Fruit fly (Drosophila melanogaster) whole organism, embryonic: ENCODE data around the gene CG46460.

Source experiments
- Atf6 ChIP-seq: fragments of 200-800 bp; sonication (Bioruptor generic); IDR thresholded peaks from 2 replicates; pipeline ENCODE4 v1.3.6; 2022; ENCODE audit warnings: missing biosample characterization, missing genetic modification characterization
- BEAF-32 ChIP-seq: fragments of 200-800 bp; sonication (Bioruptor generic); optimal IDR thresholded peaks from 3 replicates; lab custom pipeline; 2017; ENCODE audit warnings: missing biosample characterization, missing genetic modification characterization, mild to moderate bottlenecking, moderate library complexity, missing genetic modification reagents
- CG10147 ChIP-seq: fragments of 200-800 bp; sonication (Bioruptor generic); optimal IDR thresholded peaks from 2 replicates; lab custom pipeline; 2019; ENCODE audit warnings: missing biosample characterization, mild to moderate bottlenecking, missing genetic modification characterization, moderate library complexity
- CG10654 ChIP-seq: fragments of 200-800 bp; sonication (Bioruptor generic); optimal IDR thresholded peaks from 2 replicates; lab custom pipeline; 2016; ENCODE audit warnings: missing biosample characterization, missing genetic modification characterization
- CG11723 ChIP-seq: fragments of 200-800 bp; sonication (Bioruptor generic); optimal IDR thresholded peaks from 2 replicates; lab custom pipeline; 2017; ENCODE audit warnings: missing biosample characterization, mild to moderate bottlenecking, missing genetic modification characterization
- CG12104 ChIP-seq: fragments of 200-800 bp; sonication (Bioruptor generic); optimal IDR thresholded peaks from 3 replicates; lab custom pipeline; 2016; ENCODE audit warnings: missing biosample characterization, missing genetic modification characterization
- CG13894 ChIP-seq: fragments of 200-800 bp; sonication (Bioruptor generic); optimal IDR thresholded peaks from 3 replicates; lab custom pipeline; 2018; ENCODE audit warnings: missing biosample characterization, mild to moderate bottlenecking, missing genetic modification characterization, moderate library complexity
- CG14860 ChIP-seq: fragments of 200-800 bp; sonication (Bioruptor generic); IDR thresholded peaks from 3 replicates; pipeline ENCODE4 v1.3.6; 2022; ENCODE audit warnings: missing biosample characterization, missing genetic modification characterization; ENCODE audit not compliant: partially characterized antibody
- CG1602 ChIP-seq: fragments of 200-800 bp; sonication (Bioruptor generic); optimal IDR thresholded peaks from 3 replicates; lab custom pipeline; 2016; ENCODE audit warnings: missing biosample characterization, missing genetic modification characterization
- CG2116 ChIP-seq: fragments of 200-800 bp; sonication (Bioruptor generic); optimal IDR thresholded peaks from 3 replicates; lab custom pipeline; 2018; ENCODE audit warnings: missing biosample characterization, mild to moderate bottlenecking, missing genetic modification characterization
- CG2120 ChIP-seq: fragments of 200-800 bp; sonication (Bioruptor generic); optimal IDR thresholded peaks from 3 replicates; lab custom pipeline; 2016; ENCODE audit warnings: missing biosample characterization, missing genetic modification characterization
- CG31365 ChIP-seq: fragments of 200-800 bp; sonication (Bioruptor generic); optimal IDR thresholded peaks from 2 replicates; lab custom pipeline; 2018; ENCODE audit warnings: missing biosample characterization, mild to moderate bottlenecking, missing genetic modification characterization
- CG31388 ChIP-seq: fragments of 200-800 bp; sonication (Bioruptor generic); optimal IDR thresholded peaks from 2 replicates; lab custom pipeline; 2016; ENCODE audit warnings: missing biosample characterization, missing genetic modification characterization
- CG32767 ChIP-seq: fragments of 200-800 bp; sonication (Bioruptor generic); IDR thresholded peaks from 2 replicates; pipeline ENCODE4 v1.3.6; 2022; ENCODE audit warnings: missing biosample characterization, missing genetic modification characterization
- CG3838 ChIP-seq: fragments of 200-800 bp; sonication (Bioruptor generic); optimal IDR thresholded peaks from 3 replicates; lab custom pipeline; 2016; ENCODE audit warnings: missing biosample characterization, missing genetic modification characterization
- CG6654 ChIP-seq: fragments of 200-800 bp; sonication (Bioruptor generic); optimal IDR thresholded peaks from 2 replicates; lab custom pipeline; 2017; ENCODE audit warnings: missing biosample characterization, mild to moderate bottlenecking, missing genetic modification characterization
- CG7786 ChIP-seq: fragments of 200-800 bp; sonication (Bioruptor generic); optimal IDR thresholded peaks from 2 replicates; lab custom pipeline; 2016; ENCODE audit warnings: missing biosample characterization, missing genetic modification characterization
- CG7928 ChIP-seq: fragments of 200-800 bp; sonication (Bioruptor generic); optimal IDR thresholded peaks from 2 replicates; lab custom pipeline; 2017; ENCODE audit warnings: missing biosample characterization, mild to moderate bottlenecking, missing genetic modification characterization
- CG8765 ChIP-seq: fragments of 200-800 bp; sonication (Bioruptor generic); IDR thresholded peaks from 2 replicates; pipeline ENCODE4 v1.3.6; 2022; ENCODE audit warnings: missing biosample characterization, missing genetic modification characterization
- CG9817 ChIP-seq: fragments of 200-800 bp; sonication (Bioruptor generic); optimal IDR thresholded peaks from 2 replicates; lab custom pipeline; 2018; ENCODE audit warnings: missing biosample characterization, mild to moderate bottlenecking, missing genetic modification characterization, moderate library complexity
- D19A ChIP-seq: fragments of 200-800 bp; optimal IDR thresholded peaks from 3 replicates; lab custom pipeline; 2019; ENCODE audit warnings: missing biosample characterization, mild to moderate bottlenecking, missing genetic modification characterization, moderate library complexity
- Dfd ChIP-seq, 2 experiments: fragments of >200 bp; optimal IDR thresholded peaks; 2 replicates each; lab custom pipeline; 2017; ENCODE audit warnings: missing biosample characterization in 2 of 2, missing genetic modification characterization in 2 of 2
- Elba2 ChIP-seq: fragments of 200-800 bp; sonication (Bioruptor generic); optimal IDR thresholded peaks from 3 replicates; lab custom pipeline; 2016; ENCODE audit warnings: missing biosample characterization, missing genetic modification characterization
- Fer1 ChIP-seq: fragments of 200-800 bp; sonication (Bioruptor generic); optimal IDR thresholded peaks from 2 replicates; lab custom pipeline; 2017; ENCODE audit warnings: missing biosample characterization, mild to moderate bottlenecking, missing genetic modification characterization
- Hr78 ChIP-seq, 2 experiments: fragments of 200-800 bp in 1 of 2; fragments of >200 bp in 1 of 2; sonication (Bioruptor generic) in 1 of 2; optimal IDR thresholded peaks; 2 replicates each; lab custom pipeline; 2017 to 2019; ENCODE audit warnings: missing biosample characterization in 2 of 2, missing genetic modification characterization in 2 of 2, mild to moderate bottlenecking in 1 of 2, moderate library complexity in 1 of 2
- Jarid2 ChIP-seq: fragments of 200-800 bp; sonication (Bioruptor generic); optimal IDR thresholded peaks from 3 replicates; lab custom pipeline; 2017; ENCODE audit warnings: mild to moderate bottlenecking, missing biosample characterization, missing genetic modification reagents, missing genetic modification characterization
- NfI ChIP-seq: fragments of 200-800 bp; sonication (Bioruptor generic); optimal IDR thresholded peaks from 3 replicates; lab custom pipeline; 2018; ENCODE audit warnings: missing biosample characterization, mild to moderate bottlenecking, missing genetic modification characterization, moderate library complexity
- Poxn ChIP-seq: fragments of 200-800 bp; sonication (Bioruptor generic); IDR thresholded peaks from 2 replicates; pipeline ENCODE4 v1.3.6; 2022; ENCODE audit warnings: missing biosample characterization, missing genetic modification characterization
- ash1 ChIP-seq: fragments of 200-800 bp; sonication (Bioruptor generic); optimal IDR thresholded peaks from 2 replicates; lab custom pipeline; 2018; ENCODE audit warnings: missing biosample characterization, mild to moderate bottlenecking, missing genetic modification characterization
- bowl ChIP-seq: fragments of 200-800 bp; sonication (Bioruptor generic); IDR thresholded peaks from 2 replicates; pipeline ENCODE4 v1.3.6; 2022; ENCODE audit warnings: missing biosample characterization, missing genetic modification characterization
- bsh ChIP-seq, 2 experiments: fragments of 200-800 bp; sonication (Bioruptor generic); optimal IDR thresholded peaks; 2 replicates each; lab custom pipeline; 2017 to 2018; ENCODE audit warnings: mild to moderate bottlenecking in 2 of 2, missing biosample characterization in 2 of 2, missing genetic modification characterization in 2 of 2, moderate library complexity in 1 of 2
- cg ChIP-seq: fragments of 200-800 bp; sonication (Bioruptor generic); optimal IDR thresholded peaks from 3 replicates; lab custom pipeline; 2019; ENCODE audit warnings: missing biosample characterization, mild to moderate bottlenecking, missing genetic modification characterization, moderate library complexity
- crol ChIP-seq: fragments of 200-800 bp; sonication (Bioruptor generic); IDR thresholded peaks from 2 replicates; pipeline ENCODE4 v1.3.6; 2022; ENCODE audit warnings: missing biosample characterization, missing genetic modification characterization
- cwo ChIP-seq: fragments of 200-800 bp; sonication (Bioruptor generic); optimal IDR thresholded peaks from 3 replicates; lab custom pipeline; 2017; ENCODE audit warnings: missing biosample characterization, missing genetic modification characterization, mild to moderate bottlenecking, moderate library complexity, missing genetic modification reagents
- ems ChIP-seq: fragments of 200-800 bp; sonication (Bioruptor generic); optimal IDR thresholded peaks from 3 replicates; lab custom pipeline; 2016; ENCODE audit warnings: missing biosample characterization, missing genetic modification characterization
- eyg ChIP-seq: fragments of 200-800 bp; sonication (Bioruptor generic); optimal IDR thresholded peaks from 3 replicates; lab custom pipeline; 2016; ENCODE audit warnings: missing biosample characterization, missing genetic modification characterization
- ftz-f1 ChIP-seq: fragments of 200-800 bp; sonication (Bioruptor generic); optimal IDR thresholded peaks from 2 replicates; lab custom pipeline; 2016; ENCODE audit warnings: missing biosample characterization, missing genetic modification characterization
- grau ChIP-seq: fragments of 200-800 bp; optimal IDR thresholded peaks from 3 replicates; lab custom pipeline; 2019; ENCODE audit warnings: missing biosample characterization, mild to moderate bottlenecking, missing genetic modification characterization, moderate library complexity
- hbn ChIP-seq: fragments of 200-800 bp; sonication (Bioruptor generic); IDR thresholded peaks from 2 replicates; pipeline ENCODE4 v1.3.6; 2022; ENCODE audit warnings: missing biosample characterization, missing genetic modification characterization; ENCODE audit not compliant: partially characterized antibody
- ken ChIP-seq: fragments of 200-800 bp; sonication (Bioruptor generic); IDR thresholded peaks from 3 replicates; pipeline ENCODE4 v1.3.6; 2022; ENCODE audit warnings: missing biosample characterization, missing genetic modification characterization
- pita ChIP-seq: fragments of 200-800 bp; sonication (Bioruptor generic); optimal IDR thresholded peaks from 2 replicates; lab custom pipeline; 2017; ENCODE audit warnings: missing biosample characterization, mild to moderate bottlenecking, missing genetic modification characterization
- repo ChIP-seq: fragments of 200-800 bp; sonication (Bioruptor generic); optimal IDR thresholded peaks from 2 replicates; lab custom pipeline; 2016; ENCODE audit warnings: missing biosample characterization, missing genetic modification characterization
- rib ChIP-seq: fragments of 200-800 bp; sonication (Bioruptor generic); IDR thresholded peaks from 2 replicates; pipeline ENCODE4 v1.3.6; 2022; ENCODE audit warnings: missing biosample characterization, missing genetic modification characterization
- row ChIP-seq: fragments of 200-800 bp; sonication (Bioruptor generic); IDR thresholded peaks from 3 replicates; pipeline ENCODE4 v1.3.6; 2022; ENCODE audit warnings: missing biosample characterization, missing genetic modification characterization
- shn ChIP-seq: fragments of 200-800 bp; sonication (Bioruptor generic); optimal IDR thresholded peaks from 3 replicates; lab custom pipeline; 2016; ENCODE audit warnings: missing biosample characterization, missing genetic modification characterization
- slbo ChIP-seq: fragments of 200-800 bp; sonication (Bioruptor generic); IDR thresholded peaks from 2 replicates; pipeline ENCODE4 v1.3.6; 2022; ENCODE audit warnings: missing biosample characterization, missing genetic modification characterization
- tin ChIP-seq: fragments of 200-800 bp; sonication (Bioruptor generic); optimal IDR thresholded peaks from 3 replicates; lab custom pipeline; 2016; ENCODE audit warnings: missing biosample characterization, missing genetic modification characterization
- trh ChIP-seq: fragments of 200-800 bp; sonication (Bioruptor generic); optimal IDR thresholded peaks from 2 replicates; lab custom pipeline; 2016; ENCODE audit warnings: missing biosample characterization, missing genetic modification characterization
- yki ChIP-seq: fragments of >200 bp; optimal IDR thresholded peaks from 3 replicates; lab custom pipeline; 2018
- z ChIP-seq: fragments of 200-800 bp; sonication (Bioruptor generic); IDR thresholded peaks from 3 replicates; pipeline ENCODE4 v1.3.6; 2022; ENCODE audit warnings: missing biosample characterization, missing genetic modification characterization

The CG46460 gene

DNA sequence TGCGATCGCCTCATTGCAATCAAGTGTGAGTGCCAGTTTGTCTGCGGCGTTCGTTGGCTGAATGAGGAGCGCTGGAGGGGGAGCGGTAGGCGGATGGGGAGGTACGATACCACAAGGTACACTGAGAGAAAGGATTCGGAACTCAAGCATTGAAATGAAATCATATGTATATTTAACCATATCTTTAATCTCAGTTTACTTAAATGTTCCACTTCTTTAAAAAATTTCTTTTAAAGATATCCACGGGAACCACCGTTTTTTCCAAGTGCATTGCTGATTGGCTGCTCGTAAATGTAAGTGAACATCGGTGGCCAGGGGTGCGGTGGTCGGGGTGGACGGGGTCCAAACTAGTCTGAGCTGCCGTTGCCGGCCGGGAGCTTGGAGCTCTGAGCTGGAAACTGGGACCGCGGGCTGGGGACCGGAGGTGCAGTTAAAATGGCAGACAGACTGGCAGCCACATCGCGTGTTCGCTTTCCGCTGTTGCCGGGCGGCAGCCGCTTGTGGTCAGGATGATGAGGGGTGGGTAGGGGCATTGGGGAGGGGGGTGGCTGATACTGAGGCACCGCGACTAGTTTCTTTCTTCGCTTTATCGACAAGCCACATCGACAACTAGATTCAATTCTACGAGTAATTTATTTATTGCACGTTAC is 1.2 kb upstream of the CG46460 start (continued):
- TF ChIP-seq cg (GFP tag; lab: Kevin White, UChicago) (peak; percentile 27), CG31388 (GFP tag; lab: Kevin White, UChicago) (peak; percentile 93), bsh (GFP tag; optimal IDR thresholded peaks at IDR 0.05; lab: Kevin White, UChicago) (peak; percentile 95 to 99), ken (peak; percentile 98), Atf6 (peak; percentile 91), Jarid2 (peak; percentile 81), yki (lab: Kevin White, UChicago) (no peak), ftz-f1 (GFP tag; lab: Kevin White, UChicago) (peak; percentile 78), CG3838 (GFP tag; lab: Kevin White, UChicago) (peak; percentile 87), CG7786 (GFP tag; lab: Kevin White, UChicago) (peak; percentile 93), crol (GFP tag; lab: Robert Waterston, UW) (peak; percentile 97), ems (GFP tag; lab: Kevin White, UChicago) (peak; percentile 95), bowl (peak; percentile 93), CG9817 (peak; percentile 95), ash1 (GFP tag; lab: Kevin White, UChicago) (no peak), Fer1 (GFP tag; lab: Kevin White, UChicago) (peak; percentile 94), CG2120 (GFP tag; lab: Kevin White, UChicago) (peak; percentile 73), Hr78 (GFP tag; optimal IDR thresholded peaks at IDR 0.05; lab: Kevin White, UChicago) (peak in 1 of 2 experiments; percentile 92), Poxn (GFP tag; lab: Robert Waterston, UW) (peak; percentile 41; the same call in 1 of the 2 replicates), CG10654 (GFP tag; lab: Kevin White, UChicago) (peak; percentile 94), CG8765 (GFP tag; lab: Robert Waterston, UW) (peak; percentile 76; the same call in 1 of the 2 replicates), CG7928 (GFP tag; lab: Kevin White, UChicago) (peak; percentile 61), BEAF-32 (no peak), Dfd (GFP tag; optimal IDR thresholded peaks at IDR 0.05; lab: Kevin White, UChicago) (no peak), trh (GFP tag; lab: Kevin White, UChicago) (peak; percentile 89), D19A (tag; lab: Kevin White, UChicago) (peak; percentile 94), tin (peak; percentile 97), row (GFP tag; lab: Robert Waterston, UW) (peak; percentile 97), CG12104 (GFP tag; lab: Kevin White, UChicago) (peak; percentile 84), hbn (GFP tag; lab: Robert Waterston, UW) (no peak), Elba2 (GFP tag; lab: Kevin White, UChicago) (no peak), grau (tag; lab: Kevin White, UChicago) (peak; percentile 94), NfI (peak; percentile 96), pita (GFP tag; lab: Kevin White, UChicago) (no peak), CG31365 (tag; lab: Kevin White, UChicago) (peak; percentile 76), slbo (peak; percentile 92), CG13894 (tag; lab: Kevin White, UChicago) (peak; percentile 34), CG1602 (GFP tag; lab: Kevin White, UChicago) (peak; percentile 94), rib (GFP tag; lab: Robert Waterston, UW) (peak; percentile 79), shn (GFP tag; lab: Kevin White, UChicago) (peak; percentile 95), repo (GFP tag; lab: Kevin White, UChicago) (peak; percentile 88), CG2116 (GFP tag; lab: Kevin White, UChicago) (peak; percentile 67), CG32767 (peak; percentile 95), CG11723 (GFP tag; lab: Kevin White, UChicago) (peak; percentile 96), CG14860 (GFP tag; lab: Robert Waterston, UW) (no peak), CG10147 (peak; percentile 88), CG6654 (peak; percentile 88), cwo (peak; percentile 85), z (GFP tag; lab: Robert Waterston, UW) (peak; percentile 73), eyg (GFP tag; lab: Kevin White, UChicago) (peak; percentile 92)
